Worm (Caenorhabditis elegans) whole organism, young adult: ENCODE results near the gene ech-8.

Experiments used
- B0019.2 ChIP-seq: fragments of 200-800 bp; sonication (Bioruptor generic); conservative IDR thresholded peaks from 2 replicates; pipeline ENCODE4 v1.3.6; 2022; ENCODE audit warnings: missing genetic modification reagents, missing genetic modification characterization, missing compliant biosample characterization
- B0261.1 ChIP-seq: sonication (generic microtip); optimal IDR thresholded peaks from 2 replicates; lab custom pipeline; 2016; ENCODE audit warnings: mild to moderate bottlenecking, missing genetic modification characterization, moderate library complexity, missing compliant biosample characterization
- C06A6.2 ChIP-seq: fragments of 200-800 bp; sonication (Bioruptor generic); conservative IDR thresholded peaks from 2 replicates; pipeline ENCODE4 v1.3.6; 2022; ENCODE audit warnings: missing genetic modification characterization, missing compliant biosample characterization
- D2030.7 ChIP-seq: fragments of 200-800 bp; sonication (Bioruptor generic); IDR thresholded peaks from 2 replicates; pipeline ENCODE4 v1.3.6; 2022; ENCODE audit warnings: missing genetic modification reagents, missing genetic modification characterization, missing compliant biosample characterization
- F33H1.4 ChIP-seq: fragments of 200-800 bp; sonication (Bioruptor generic); IDR thresholded peaks from 2 replicates; pipeline ENCODE4 v1.3.6; 2022; ENCODE audit warnings: missing genetic modification reagents, missing genetic modification characterization, missing compliant biosample characterization
- K11D2.4 ChIP-seq: fragments of 200-800 bp; sonication (Bioruptor generic); IDR thresholded peaks from 2 replicates; pipeline ENCODE4 v1.3.6; 2022; ENCODE audit warnings: missing genetic modification reagents, missing genetic modification characterization, missing compliant biosample characterization
- Y56A3A.18 ChIP-seq: fragments of 200-800 bp; sonication (Bioruptor generic); IDR thresholded peaks from 2 replicates; pipeline ENCODE4 v1.3.6; 2022; ENCODE audit warnings: missing genetic modification reagents, missing genetic modification characterization, missing compliant biosample characterization
- Y95B8A.8 ChIP-seq: fragments of 200-800 bp; sonication (Bioruptor generic); IDR thresholded peaks from 2 replicates; pipeline ENCODE4 v1.3.6; 2022; ENCODE audit warnings: missing genetic modification reagents, missing genetic modification characterization, missing compliant biosample characterization
- ama-1 ChIP-seq, 3 experiments: fragments of 150-350 bp in 1 of 3; sonication (generic microtip) in 2 of 3; optimal IDR thresholded peaks; 2 replicates each; lab custom pipeline; 2014 to 2018; ENCODE audit warnings: missing biosample characterization in 2 of 3, missing genetic modification characterization in 2 of 3, missing genetic modification reagents in 2 of 3
- attf-5 ChIP-seq: fragments of 200-800 bp; sonication (Bioruptor generic); optimal IDR thresholded peaks from 2 replicates; lab custom pipeline; 2018; ENCODE audit warnings: mild to moderate bottlenecking, missing genetic modification characterization, missing compliant biosample characterization
- bed-1 ChIP-seq: fragments of 200-800 bp; sonication (Bioruptor generic); IDR thresholded peaks from 2 replicates; pipeline ENCODE4 v1.3.6; 2022; ENCODE audit warnings: missing genetic modification reagents, missing genetic modification characterization, missing compliant biosample characterization
- ceh-27 ChIP-seq: fragments of 200-800 bp; sonication (Bioruptor generic); optimal IDR thresholded peaks from 2 replicates; lab custom pipeline; 2018; ENCODE audit warnings: mild to moderate bottlenecking, missing genetic modification characterization, moderate library complexity, missing compliant biosample characterization
- ceh-79 ChIP-seq: sonication (generic microtip); optimal IDR thresholded peaks from 2 replicates; lab custom pipeline; 2017; ENCODE audit warnings: mild to moderate bottlenecking, missing genetic modification characterization, missing compliant biosample characterization
- ceh-91 ChIP-seq: fragments of 200-800 bp; sonication (Bioruptor generic); IDR thresholded peaks from 2 replicates; pipeline ENCODE4 v1.3.6; 2022; ENCODE audit warnings: missing genetic modification reagents, missing genetic modification characterization, missing compliant biosample characterization
- die-1 ChIP-seq: sonication (generic microtip); optimal IDR thresholded peaks from 2 replicates; lab custom pipeline; 2016; ENCODE audit warnings: missing genotype, mild to moderate bottlenecking, missing genetic modification characterization, missing compliant biosample characterization
- dox-1 ChIP-seq: fragments of 200-800 bp; sonication (Bioruptor generic); IDR thresholded peaks from 2 replicates; pipeline ENCODE4 v1.3.6; 2022; ENCODE audit warnings: missing genetic modification reagents, missing genetic modification characterization, missing compliant biosample characterization
- egl-18 ChIP-seq: fragments of 200-800 bp; sonication (Bioruptor generic); IDR thresholded peaks from 2 replicates; pipeline ENCODE4 v1.3.6; 2022; ENCODE audit warnings: missing genetic modification reagents, missing genetic modification characterization, missing compliant biosample characterization
- egl-44 ChIP-seq: fragments of 200-800 bp; sonication (Bioruptor generic); IDR thresholded peaks from 2 replicates; pipeline ENCODE4 v1.3.6; 2022; ENCODE audit warnings: missing genetic modification reagents, missing genetic modification characterization, missing compliant biosample characterization
- ets-4 ChIP-seq: fragments of 200-800 bp; sonication (Bioruptor generic); optimal IDR thresholded peaks from 2 replicates; lab custom pipeline; 2018; ENCODE audit warnings: mild to moderate bottlenecking, missing genetic modification characterization, missing compliant biosample characterization
- fkh-3 ChIP-seq: sonication (generic microtip); optimal IDR thresholded peaks from 2 replicates; lab custom pipeline; 2016; ENCODE audit warnings: mild to moderate bottlenecking, missing genetic modification characterization, missing compliant biosample characterization
- hsf-1 ChIP-seq: fragments of 200-800 bp; sonication (Bioruptor generic); IDR thresholded peaks from 2 replicates; pipeline ENCODE4 v1.3.6; 2022; ENCODE audit warnings: missing genetic modification reagents, missing genetic modification characterization, missing compliant biosample characterization
- lag-1 ChIP-seq: fragments of 200-800 bp; sonication (Bioruptor generic); IDR thresholded peaks from 2 replicates; pipeline ENCODE4 v1.3.6; 2022; ENCODE audit warnings: missing genetic modification reagents, missing genetic modification characterization, missing compliant biosample characterization
- lir-1 ChIP-seq: fragments of 200-800 bp; sonication (Bioruptor generic); conservative IDR thresholded peaks from 2 replicates; pipeline ENCODE4 v1.3.6; 2022; ENCODE audit warnings: missing genetic modification reagents, missing genetic modification characterization, missing compliant biosample characterization
- lsl-1 ChIP-seq: fragments of 200-800 bp; sonication (Bioruptor generic); optimal IDR thresholded peaks from 2 replicates; lab custom pipeline; 2018; ENCODE audit warnings: mild to moderate bottlenecking, missing genetic modification characterization, moderate library complexity, missing compliant biosample characterization
- madf-3 ChIP-seq: fragments of 200-800 bp; sonication (Bioruptor generic); IDR thresholded peaks from 2 replicates; pipeline ENCODE4 v1.3.6; 2022; ENCODE audit warnings: missing genetic modification reagents, missing genetic modification characterization, missing compliant biosample characterization
- mcd-1 ChIP-seq: fragments of 200-800 bp; sonication (Bioruptor generic); IDR thresholded peaks from 2 replicates; pipeline ENCODE4 v1.3.6; 2022; ENCODE audit warnings: missing genetic modification reagents, missing genetic modification characterization, missing compliant biosample characterization
- nhr-90 ChIP-seq: sonication (generic microtip); optimal IDR thresholded peaks from 2 replicates; lab custom pipeline; 2016; ENCODE audit warnings: missing genotype, mild to moderate bottlenecking, missing genetic modification characterization, missing compliant biosample characterization
- pbrm-1 ChIP-seq: fragments of 200-800 bp; sonication (Bioruptor generic); IDR thresholded peaks from 2 replicates; pipeline ENCODE4 v1.3.6; 2022; ENCODE audit warnings: missing genetic modification reagents, missing genetic modification characterization, missing compliant biosample characterization
- repo-1 ChIP-seq: sonication (generic microtip); optimal IDR thresholded peaks from 2 replicates; lab custom pipeline; 2017; ENCODE audit warnings: mild to moderate bottlenecking, missing genetic modification characterization, missing compliant biosample characterization
- snpc-3.4 ChIP-seq: sonication (generic microtip); optimal IDR thresholded peaks from 2 replicates; lab custom pipeline; 2017; ENCODE audit warnings: missing genetic modification characterization, mild to moderate bottlenecking, missing compliant biosample characterization, antibody characterized with exemption, moderate library complexity, missing genotype, missing genetic modification reagents
- sptf-2 ChIP-seq: fragments of 200-800 bp; sonication (Bioruptor generic); optimal IDR thresholded peaks from 2 replicates; lab custom pipeline; 2018; ENCODE audit warnings: mild to moderate bottlenecking, missing genetic modification characterization, missing compliant biosample characterization
- unc-130 ChIP-seq: sonication (generic microtip); optimal IDR thresholded peaks from 2 replicates; lab custom pipeline; 2016; ENCODE audit warnings: missing genetic modification reagents, missing genetic modification characterization, missing compliant biosample characterization
- zim-3 ChIP-seq: sonication (generic microtip); optimal IDR thresholded peaks from 2 replicates; lab custom pipeline; 2017; ENCODE audit warnings: mild to moderate bottlenecking, missing genetic modification characterization, moderate library complexity, missing compliant biosample characterization

Gene ech-8

ce11 chrIV:10216078-10216477, 22.9 kb downstream of the ech-8 start, which contains the start of gene col-124:
Gene col-124, plus strand, starts transcription at chrIV:10216451.
- TF ChIP-seq Y95B8A.8 (GFP tag; lab: Robert Waterston, UW): no peak
- TF ChIP-seq lir-1 (GFP tag; lab: Robert Waterston, UW): no peak
- no peak for TF ChIP-seq die-1 (tag; lab: Kevin White, UChicago)
- no peak for TF ChIP-seq ceh-91 (GFP tag; lab: Robert Waterston, UW)
- no peak for TF ChIP-seq B0019.2 (GFP tag; lab: Robert Waterston, UW)
- TF ChIP-seq, all 124 proteins: peak for 0

ce11 chrIV:10215393-10215792, 23.6 kb downstream of the ech-8 start:
- TF ChIP-seq hsf-1 (no peak), Y56A3A.18 (GFP tag; lab: Robert Waterston, UW) (no peak), B0261.1 (tag; lab: Kevin White, UChicago) (no peak), ceh-79 (no peak), nhr-90 (tag; lab: Kevin White, UChicago) (no peak), madf-3 (GFP tag; lab: Robert Waterston, UW) (no peak), egl-18 (no peak), D2030.7 (no peak), pbrm-1 (GFP tag; lab: Robert Waterston, UW) (no peak), ets-4 (GFP tag; lab: Kevin White, UChicago) (no peak)

- TF ChIP-seq fkh-3 (tag; lab: Kevin White, UChicago): no peak
- no peak for TF ChIP-seq dox-1 (GFP tag; lab: Robert Waterston, UW)
- no peak for TF ChIP-seq bed-1 (GFP tag; lab: Robert Waterston, UW)
- TF ChIP-seq zim-3: no peak
- TF ChIP-seq sptf-2 (GFP tag; lab: Kevin White, UChicago): no peak
- no peak for TF ChIP-seq snpc-3.4
- TF ChIP-seq C06A6.2: no peak
- TF ChIP-seq egl-44 (GFP tag; lab: Robert Waterston, UW): no peak
- TF ChIP-seq, all 124 proteins: peak for 0
These were observed 24.2 kb downstream of the ech-8 start, which contains the start of gene abt-1 for ce11 chrIV:10214811-10215210. Gene abt-1, minus strand, starts transcription at chrIV:10214911.

- TF ChIP-seq K11D2.4 (GFP tag; lab: Robert Waterston, UW) (no peak), lag-1 (no peak), ama-1 (optimal IDR thresholded peaks at IDR 0.05; lab: Kevin White, UChicago) (no peak), ama-1 (GFP tag; optimal IDR thresholded peaks at IDR 0.05; lab: Kevin White, UChicago) (no peak), repo-1 (no peak), zim-3 (no peak), pbrm-1 (GFP tag; lab: Robert Waterston, UW) (no peak)
These were observed 32.8 kb downstream of the ech-8 start, which contains the start of gene K04D7.6 for ce11 chrIV:10206182-10206581. Gene K04D7.6, minus strand, starts transcription at chrIV:10206282.

- peak; percentile 41 for TF ChIP-seq attf-5 (GFP tag; lab: Kevin White, UChicago)
- peak; percentile 18 for TF ChIP-seq unc-130 (GFP tag; lab: Kevin White, UChicago)
- TF ChIP-seq mcd-1: peak; percentile 42; the same call in 1 of the 2 replicates
- peak; percentile 16 for TF ChIP-seq ceh-27 (GFP tag; lab: Kevin White, UChicago)
- peak; percentile 59 for TF ChIP-seq lsl-1 (GFP tag; lab: Kevin White, UChicago)
- TF ChIP-seq F33H1.4: no peak
These were observed 41.6 kb downstream of the ech-8 start, which contains the start of gene gon-4 for ce11 chrIV:10197317-10197867. Gene gon-4, plus strand, starts transcription at chrIV:10197817.
